Fruit fly (Drosophila melanogaster) whole organism, pupa: ENCODE data around the gene EMC10.
A peak's percentile ranks its signal among the peaks of the same experiment; 100 is the strongest.

Source experiments
- CG10348 ChIP-seq: fragments of 200-800 bp; sonication (Bioruptor generic); IDR thresholded peaks from 2 replicates; pipeline ENCODE4 v1.3.6; 2022; ENCODE audit warnings: missing biosample characterization, missing genetic modification characterization
- CG12605 ChIP-seq: fragments of 200-800 bp; sonication (Bioruptor generic); IDR thresholded peaks from 2 replicates; pipeline ENCODE4 v1.3.6; 2022; ENCODE audit warnings: missing biosample characterization, missing genetic modification characterization
- CG13204 ChIP-seq: fragments of 200-800 bp; sonication (Bioruptor generic); optimal IDR thresholded peaks from 2 replicates; lab custom pipeline; 2018; ENCODE audit warnings: missing biosample characterization, mild to moderate bottlenecking, missing genetic modification characterization, moderate library complexity
- CG14655 ChIP-seq: fragments of 200-800 bp; sonication (Bioruptor generic); optimal IDR thresholded peaks from 3 replicates; lab custom pipeline; 2017; ENCODE audit warnings: mild to moderate bottlenecking, missing biosample characterization, missing genetic modification reagents, missing genetic modification characterization
- CG15710 ChIP-seq: fragments of 200-800 bp; sonication (Bioruptor generic); optimal IDR thresholded peaks from 2 replicates; lab custom pipeline; 2018; ENCODE audit warnings: missing biosample characterization, mild to moderate bottlenecking, missing genetic modification characterization, moderate library complexity
- CG17806 ChIP-seq: fragments of 200-800 bp; sonication (Bioruptor generic); optimal IDR thresholded peaks from 2 replicates; lab custom pipeline; 2018; ENCODE audit warnings: missing biosample characterization, mild to moderate bottlenecking, missing genetic modification characterization, moderate library complexity
- CG32121 ChIP-seq: fragments of 200-800 bp; sonication (Bioruptor generic); IDR thresholded peaks from 2 replicates; pipeline ENCODE4 v1.3.6; 2022; ENCODE audit warnings: missing biosample characterization, missing genetic modification characterization
- CG34367 ChIP-seq: fragments of 200-800 bp; sonication (Bioruptor generic); optimal IDR thresholded peaks from 2 replicates; lab custom pipeline; 2018; ENCODE audit warnings: missing biosample characterization, mild to moderate bottlenecking, missing genetic modification characterization
- CG4496 ChIP-seq: fragments of 200-800 bp; sonication (Bioruptor generic); IDR thresholded peaks from 3 replicates; pipeline ENCODE4 v1.3.6; 2022; ENCODE audit warnings: missing biosample characterization, missing genetic modification characterization
- CG8159 ChIP-seq: fragments of 200-800 bp; sonication (Bioruptor generic); optimal IDR thresholded peaks from 3 replicates; lab custom pipeline; 2018; ENCODE audit warnings: missing biosample characterization, mild to moderate bottlenecking, missing genetic modification characterization, moderate library complexity
- CG8301 ChIP-seq: fragments of 200-800 bp; sonication (Bioruptor generic); optimal IDR thresholded peaks from 2 replicates; lab custom pipeline; 2018; ENCODE audit warnings: missing biosample characterization, mild to moderate bottlenecking, missing genetic modification characterization
- CG9948 ChIP-seq: fragments of 200-800 bp; sonication (Bioruptor generic); optimal IDR thresholded peaks from 2 replicates; lab custom pipeline; 2018; ENCODE audit warnings: missing biosample characterization, mild to moderate bottlenecking, missing genetic modification characterization, moderate library complexity
- D1 ChIP-seq: fragments of 200-800 bp; sonication (Bioruptor generic); optimal IDR thresholded peaks from 2 replicates; lab custom pipeline; 2018; ENCODE audit warnings: missing biosample characterization, mild to moderate bottlenecking, missing genetic modification characterization, moderate library complexity
- EcR ChIP-seq: fragments of 200-800 bp; sonication (Bioruptor generic); optimal IDR thresholded peaks from 3 replicates; lab custom pipeline; 2019; ENCODE audit warnings: missing biosample characterization, missing genetic modification characterization, mild to moderate bottlenecking, moderate library complexity, missing genetic modification reagents
- Ets98B ChIP-seq: fragments of 200-800 bp; sonication (Bioruptor generic); IDR thresholded peaks from 2 replicates; pipeline ENCODE4 v1.3.6; 2022; ENCODE audit warnings: missing biosample characterization, missing genetic modification characterization
- Pif1A ChIP-seq: fragments of 200-800 bp; sonication (Bioruptor generic); optimal IDR thresholded peaks from 3 replicates; lab custom pipeline; 2016; ENCODE audit warnings: missing biosample characterization, missing genetic modification characterization
- Pif1B ChIP-seq: fragments of 200-800 bp; sonication (Bioruptor generic); optimal IDR thresholded peaks from 3 replicates; lab custom pipeline; 2016; ENCODE audit warnings: missing biosample characterization, missing genetic modification characterization
- Snoo ChIP-seq: fragments of 200-800 bp; sonication (Bioruptor generic); optimal IDR thresholded peaks from 3 replicates; lab custom pipeline; 2017; ENCODE audit warnings: missing biosample characterization, mild to moderate bottlenecking, missing genetic modification characterization, inconsistent platforms
- fd96Ca ChIP-seq: fragments of 200-800 bp; sonication (Bioruptor generic); IDR thresholded peaks from 3 replicates; pipeline ENCODE4 v1.3.6; 2022; ENCODE audit warnings: missing biosample characterization, missing genetic modification characterization
- gl ChIP-seq: fragments of 200-800 bp; sonication (Bioruptor generic); optimal IDR thresholded peaks from 2 replicates; lab custom pipeline; 2018; ENCODE audit warnings: missing biosample characterization, mild to moderate bottlenecking, missing genetic modification characterization
- rn ChIP-seq: fragments of 200-800 bp; sonication (Bioruptor generic); IDR thresholded peaks from 2 replicates; pipeline ENCODE4 v1.3.6; 2022; ENCODE audit warnings: missing biosample characterization, missing genetic modification characterization

EMC10 gene

dm6 chr3L:21594408-21594807 is 20.5 kb downstream of the EMC10 start:
- TF ChIP-seq CG17806 (tag; lab: Kevin White, UChicago) (peak; percentile 58), CG8159 (peak; percentile 59), Pif1B (GFP tag; lab: Kevin White, UChicago) (peak; percentile 20), CG13204 (GFP tag; lab: Kevin White, UChicago) (peak; percentile 33), EcR (no peak), CG8301 (tag; lab: Kevin White, UChicago) (peak; percentile 30), Ets98B (GFP tag; lab: Robert Waterston, UW) (no peak), Snoo (peak; percentile 35), CG12605 (no peak), D1 (tag; lab: Kevin White, UChicago) (no peak), CG14655 (GFP tag; lab: Kevin White, UChicago) (peak; percentile 52), fd96Ca (no peak), Pif1A (GFP tag; lab: Kevin White, UChicago) (peak; percentile 40), gl (tag; lab: Kevin White, UChicago) (peak; percentile 32), CG10348 (GFP tag; lab: Robert Waterston, UW) (no peak), CG34367 (tag; lab: Kevin White, UChicago) (peak; percentile 29), CG9948 (tag; lab: Kevin White, UChicago) (peak; percentile 54), rn (no peak), CG4496 (GFP tag; lab: Robert Waterston, UW) (peak; percentile 65; the same call in 1 of the 3 replicates), CG32121 (GFP tag; lab: Robert Waterston, UW) (no peak), CG15710 (tag; lab: Kevin White, UChicago) (peak; percentile 52)

dm6 chr3L:21598337-21598736 is 24.4 kb downstream of the EMC10 start:
- no peak for TF ChIP-seq CG9948 (tag; lab: Kevin White, UChicago)
- no peak for TF ChIP-seq Pif1B (GFP tag; lab: Kevin White, UChicago)
- peak; percentile 46 for TF ChIP-seq CG13204 (GFP tag; lab: Kevin White, UChicago)

- TF ChIP-seq CG14655 (GFP tag; lab: Kevin White, UChicago) = peak; percentile 55
- no peak for TF ChIP-seq CG32121 (GFP tag; lab: Robert Waterston, UW)
- TF ChIP-seq CG17806 (tag; lab: Kevin White, UChicago) = peak; percentile 51
- peak; percentile 36 for TF ChIP-seq CG15710 (tag; lab: Kevin White, UChicago)
- TF ChIP-seq D1 (tag; lab: Kevin White, UChicago) = no peak
- TF ChIP-seq CG8159 = no peak
- no peak for TF ChIP-seq CG4496 (GFP tag; lab: Robert Waterston, UW)
- TF ChIP-seq CG9948 (tag; lab: Kevin White, UChicago) = peak; percentile 65
- TF ChIP-seq Pif1B (GFP tag; lab: Kevin White, UChicago) = no peak
- peak; percentile 22 for TF ChIP-seq CG34367 (tag; lab: Kevin White, UChicago)
- no peak for TF ChIP-seq fd96Ca
Measured at dm6 chr3L:21602275-21602674, 28.3 kb downstream of the EMC10 start.

- TF ChIP-seq Pif1B (GFP tag; lab: Kevin White, UChicago) (no peak), D1 (tag; lab: Kevin White, UChicago) (peak; percentile 88), CG13204 (GFP tag; lab: Kevin White, UChicago) (no peak)
Measured at dm6 chr3L:21604265-21604664, 30.3 kb downstream of the EMC10 start.

- TF ChIP-seq CG9948 (tag; lab: Kevin White, UChicago) (no peak), CG14655 (GFP tag; lab: Kevin White, UChicago) (no peak), CG12605 (no peak), fd96Ca (no peak), CG32121 (GFP tag; lab: Robert Waterston, UW) (no peak), CG8301 (tag; lab: Kevin White, UChicago) (no peak), Pif1B (GFP tag; lab: Kevin White, UChicago) (no peak), CG8159 (no peak), D1 (tag; lab: Kevin White, UChicago) (no peak), CG17806 (tag; lab: Kevin White, UChicago) (no peak), CG34367 (tag; lab: Kevin White, UChicago) (no peak), Ets98B (GFP tag; lab: Robert Waterston, UW) (no peak), CG4496 (GFP tag; lab: Robert Waterston, UW) (no peak), rn (no peak), gl (tag; lab: Kevin White, UChicago) (no peak), CG10348 (GFP tag; lab: Robert Waterston, UW) (no peak), EcR (no peak), Pif1A (GFP tag; lab: Kevin White, UChicago) (no peak)
Measured at dm6 chr3L:21610535-21610934, 36.6 kb downstream of the EMC10 start.

dm6 chr3L:21617354-21617753 is 43.4 kb downstream of the EMC10 start, which contains the start of the genes S1P and CG11307:
Gene S1P (minus strand): TSS chr3L:21617376.
Gene CG11307 (plus strand): TSS chr3L:21617623.
- TF ChIP-seq CG10348 (GFP tag; lab: Robert Waterston, UW) = no peak
- no peak for TF ChIP-seq CG13204 (GFP tag; lab: Kevin White, UChicago)
- no peak for TF ChIP-seq CG32121 (GFP tag; lab: Robert Waterston, UW)
- TF ChIP-seq CG9948 (tag; lab: Kevin White, UChicago) = no peak
- no peak for TF ChIP-seq CG14655 (GFP tag; lab: Kevin White, UChicago)
- TF ChIP-seq CG4496 (GFP tag; lab: Robert Waterston, UW) = no peak
- TF ChIP-seq CG34367 (tag; lab: Kevin White, UChicago) = no peak
- no peak for TF ChIP-seq fd96Ca
- TF ChIP-seq rn = no peak
- TF ChIP-seq Ets98B (GFP tag; lab: Robert Waterston, UW) = no peak
- no peak for TF ChIP-seq D1 (tag; lab: Kevin White, UChicago)
- no peak for TF ChIP-seq gl (tag; lab: Kevin White, UChicago)
- TF ChIP-seq Snoo = no peak
- TF ChIP-seq CG15710 (tag; lab: Kevin White, UChicago) = no peak
- no peak for TF ChIP-seq CG12605
- TF ChIP-seq CG8301 (tag; lab: Kevin White, UChicago) = no peak
- no peak for TF ChIP-seq EcR
- no peak for TF ChIP-seq Pif1B (GFP tag; lab: Kevin White, UChicago)
- no peak for TF ChIP-seq CG8159
